Worm (Caenorhabditis elegans): Measurements from ENCODE around the gene srh-102.

ce11 chrV:17211989-17212731 lies 46.9 kb upstream of the srh-102 start, which contains the start of gene srh-236:
- TF ChIP-seq ztf-4 (tag; optimal IDR thresholded peaks at IDR 0.05) (no peak), mdl-1 (tag; optimal IDR thresholded peaks at IDR 0.05) (no peak), zag-1 (tag; optimal IDR thresholded peaks at IDR 0.05) (no peak), snpc-4 (tag; optimal IDR thresholded peaks at IDR 0.05) (no peak), alr-1 (tag; optimal IDR thresholded peaks at IDR 0.05) (no peak), R02D3.7 (tag; optimal IDR thresholded peaks at IDR 0.05) (no peak), ceh-16 (tag; optimal IDR thresholded peaks at IDR 0.05) (no peak), unc-62 (GFP tag; optimal IDR thresholded peaks at IDR 0.05) (no peak), lin-11 (tag; optimal IDR thresholded peaks at IDR 0.05) (no peak)
